Fruit fly (Drosophila melanogaster) whole organism, embryonic: Measurements from ENCODE around the gene SerRS-m.

Source experiments
- Atf-2 ChIP-seq: fragments of 200-800 bp; sonication (Bioruptor generic); optimal IDR thresholded peaks from 2 replicates; lab custom pipeline; 2016; ENCODE audit warnings: missing biosample characterization, missing genetic modification characterization
- BEAF-32 ChIP-seq: fragments of 200-800 bp; sonication (Bioruptor generic); optimal IDR thresholded peaks from 3 replicates; lab custom pipeline; 2017; ENCODE audit warnings: missing biosample characterization, missing genetic modification characterization, mild to moderate bottlenecking, moderate library complexity, missing genetic modification reagents
- CG10267 ChIP-seq: fragments of 200-800 bp; sonication (Bioruptor generic); optimal IDR thresholded peaks from 2 replicates; lab custom pipeline; 2018; ENCODE audit warnings: missing biosample characterization, mild to moderate bottlenecking, missing genetic modification characterization, moderate library complexity
- CG10274 ChIP-seq: fragments of 200-800 bp; sonication (Bioruptor generic); optimal IDR thresholded peaks from 3 replicates; lab custom pipeline; 2017; ENCODE audit warnings: missing biosample characterization, mild to moderate bottlenecking, missing genetic modification characterization
- CG10959 ChIP-seq: fragments of 200-800 bp; sonication (Bioruptor generic); IDR thresholded peaks from 2 replicates; pipeline ENCODE4 v1.3.6; 2022; ENCODE audit warnings: missing biosample characterization, missing genetic modification characterization
- CG13287 ChIP-seq: fragments of 200-800 bp; sonication (Bioruptor generic); IDR thresholded peaks from 2 replicates; pipeline ENCODE4 v1.3.6; 2022; ENCODE audit warnings: missing biosample characterization, missing genetic modification characterization; ENCODE audit not compliant: partially characterized antibody
- CG1602 ChIP-seq: fragments of 200-800 bp; sonication (Bioruptor generic); optimal IDR thresholded peaks from 3 replicates; lab custom pipeline; 2016; ENCODE audit warnings: missing biosample characterization, missing genetic modification characterization
- CG17385 ChIP-seq: fragments of 200-800 bp; sonication (Bioruptor generic); optimal IDR thresholded peaks from 3 replicates; lab custom pipeline; 2018; ENCODE audit warnings: missing biosample characterization, mild to moderate bottlenecking, missing genetic modification characterization
- CG17612 ChIP-seq: fragments of 200-800 bp; sonication (Bioruptor generic); IDR thresholded peaks from 2 replicates; pipeline ENCODE4 v1.3.6; 2022; ENCODE audit warnings: missing biosample characterization, missing genetic modification characterization
- CG18262 ChIP-seq: fragments of 200-800 bp; optimal IDR thresholded peaks from 3 replicates; lab custom pipeline; 2019; ENCODE audit warnings: missing biosample characterization, mild to moderate bottlenecking, missing genetic modification characterization, moderate library complexity
- CG1832 ChIP-seq: fragments of 200-800 bp; sonication (Bioruptor generic); optimal IDR thresholded peaks from 2 replicates; lab custom pipeline; 2017; ENCODE audit warnings: missing biosample characterization, mild to moderate bottlenecking, missing genetic modification characterization, inconsistent platforms
- CG18764 ChIP-seq: fragments of 200-800 bp; sonication (Bioruptor generic); optimal IDR thresholded peaks from 3 replicates; lab custom pipeline; 2016; ENCODE audit warnings: missing biosample characterization, missing genetic modification characterization
- CG2199 ChIP-seq: fragments of 200-800 bp; sonication (Bioruptor generic); IDR thresholded peaks from 3 replicates; pipeline ENCODE4 v1.3.6; 2022; ENCODE audit warnings: missing biosample characterization, missing genetic modification characterization
- CG3281 ChIP-seq: fragments of 200-800 bp; sonication (Bioruptor generic); optimal IDR thresholded peaks from 3 replicates; lab custom pipeline; 2017; ENCODE audit warnings: missing biosample characterization, mild to moderate bottlenecking, missing genetic modification characterization
- CG4617 ChIP-seq: fragments of 200-800 bp; sonication (Bioruptor generic); optimal IDR thresholded peaks from 3 replicates; lab custom pipeline; 2016; ENCODE audit warnings: missing biosample characterization, missing genetic modification characterization, borderline replicate concordance
- CG6254 ChIP-seq: fragments of 200-800 bp; sonication (Bioruptor generic); optimal IDR thresholded peaks from 3 replicates; lab custom pipeline; 2017; ENCODE audit warnings: mild to moderate bottlenecking, missing biosample characterization, missing genetic modification reagents, missing genetic modification characterization
- CG6689 ChIP-seq: fragments of 200-800 bp; sonication (Bioruptor generic); IDR thresholded peaks from 2 replicates; pipeline ENCODE4 v1.3.6; 2022; ENCODE audit warnings: missing biosample characterization, missing genetic modification characterization
- CG6813 ChIP-seq: fragments of 200-800 bp; sonication (Bioruptor generic); optimal IDR thresholded peaks from 2 replicates; lab custom pipeline; 2017; ENCODE audit warnings: missing biosample characterization, missing genetic modification characterization, mild to moderate bottlenecking, moderate library complexity, missing genetic modification reagents
- CG7745 ChIP-seq: fragments of 200-800 bp; sonication (Bioruptor generic); optimal IDR thresholded peaks from 2 replicates; lab custom pipeline; 2018; ENCODE audit warnings: missing biosample characterization, mild to moderate bottlenecking, missing genetic modification characterization, moderate library complexity
- CG7839 ChIP-seq: fragments of 200-800 bp; sonication (Bioruptor generic); optimal IDR thresholded peaks from 3 replicates; lab custom pipeline; 2018; ENCODE audit warnings: missing biosample characterization, mild to moderate bottlenecking, missing genetic modification characterization, moderate library complexity
- CG8924 ChIP-seq: fragments of 200-800 bp; optimal IDR thresholded peaks from 3 replicates; lab custom pipeline; 2019; ENCODE audit warnings: missing biosample characterization, mild to moderate bottlenecking, missing genetic modification characterization, moderate library complexity
- CG8944 ChIP-seq: fragments of 200-800 bp; sonication (Bioruptor generic); optimal IDR thresholded peaks from 3 replicates; lab custom pipeline; 2016; ENCODE audit warnings: missing biosample characterization, missing genetic modification characterization
- CG9437 ChIP-seq: fragments of 200-800 bp; sonication (Bioruptor generic); optimal IDR thresholded peaks from 2 replicates; lab custom pipeline; 2018; ENCODE audit warnings: missing biosample characterization, mild to moderate bottlenecking, missing genetic modification characterization
- CG9817 ChIP-seq: fragments of 200-800 bp; sonication (Bioruptor generic); optimal IDR thresholded peaks from 2 replicates; lab custom pipeline; 2018; ENCODE audit warnings: missing biosample characterization, mild to moderate bottlenecking, missing genetic modification characterization, moderate library complexity
- CTCF ChIP-seq: fragments of 200-800 bp; sonication (Bioruptor generic); optimal IDR thresholded peaks from 2 replicates; lab custom pipeline; 2017; ENCODE audit warnings: missing biosample characterization, mild to moderate bottlenecking, missing genetic modification characterization, moderate library complexity
- CkIIα-i1 ChIP-seq: fragments of 200-800 bp; sonication (Bioruptor generic); IDR thresholded peaks from 2 replicates; pipeline ENCODE4 v1.3.6; 2022; ENCODE audit warnings: missing biosample characterization, missing genetic modification characterization
- CrebB ChIP-seq: fragments of 200-800 bp; sonication (Bioruptor generic); optimal IDR thresholded peaks from 3 replicates; lab custom pipeline; 2018; ENCODE audit warnings: missing biosample characterization, mild to moderate bottlenecking, missing genetic modification characterization
- Gsc ChIP-seq: fragments of 200-800 bp; sonication (Bioruptor generic); IDR thresholded peaks from 2 replicates; pipeline ENCODE4 v1.3.6; 2022; ENCODE audit warnings: missing biosample characterization, missing genetic modification characterization
- H2.0 ChIP-seq: fragments of 200-800 bp; sonication (Bioruptor generic); IDR thresholded peaks from 2 replicates; pipeline ENCODE4 v1.3.6; 2022; ENCODE audit warnings: missing biosample characterization, missing genetic modification characterization
- Hey ChIP-seq: fragments of 200-800 bp; sonication (Bioruptor generic); optimal IDR thresholded peaks from 3 replicates; lab custom pipeline; 2018; ENCODE audit warnings: missing biosample characterization, mild to moderate bottlenecking, missing genetic modification characterization
- Hmr ChIP-seq: fragments of 200-800 bp; sonication (Bioruptor generic); optimal IDR thresholded peaks from 3 replicates; lab custom pipeline; 2017; ENCODE audit warnings: mild to moderate bottlenecking, missing biosample characterization, missing genetic modification reagents, missing genetic modification characterization
- Hmx ChIP-seq: fragments of 200-800 bp; sonication (Bioruptor generic); optimal IDR thresholded peaks from 2 replicates; lab custom pipeline; 2016; ENCODE audit warnings: missing biosample characterization, missing genetic modification characterization
- MTF-1 ChIP-seq: fragments of 200-800 bp; sonication (Bioruptor generic); optimal IDR thresholded peaks from 2 replicates; lab custom pipeline; 2018; ENCODE audit warnings: missing biosample characterization, mild to moderate bottlenecking, missing genetic modification characterization, borderline replicate concordance
- Med ChIP-seq: fragments of 200-800 bp; sonication (Bioruptor generic); peaks from one replicate; lab custom pipeline; 2016; ENCODE audit warnings: missing biosample characterization, missing genetic modification characterization, mild to moderate bottlenecking, inconsistent platforms, moderate library complexity
- NfI ChIP-seq: fragments of 200-800 bp; sonication (Bioruptor generic); optimal IDR thresholded peaks from 3 replicates; lab custom pipeline; 2018; ENCODE audit warnings: missing biosample characterization, mild to moderate bottlenecking, missing genetic modification characterization, moderate library complexity
- Stat92E ChIP-seq, 3 experiments: fragments of >200 bp in 2 of 3; fragments of 200-800 bp in 1 of 3; sonication (Bioruptor generic) in 1 of 3; optimal IDR thresholded peaks; 2 replicates each; lab custom pipeline; 2017 to 2019; ENCODE audit warnings: missing biosample characterization in 3 of 3, missing genetic modification characterization in 3 of 3, mild to moderate bottlenecking in 1 of 3, moderate library complexity in 1 of 3
- Vsx1 ChIP-seq: fragments of 200-800 bp; sonication (Bioruptor generic); optimal IDR thresholded peaks from 2 replicates; lab custom pipeline; 2017; ENCODE audit warnings: missing biosample characterization, mild to moderate bottlenecking, missing genetic modification characterization, missing genetic modification reagents
- az2 ChIP-seq: fragments of 200-800 bp; sonication (Bioruptor generic); optimal IDR thresholded peaks from 3 replicates; lab custom pipeline; 2016; ENCODE audit warnings: missing biosample characterization, missing genetic modification characterization
- bsh ChIP-seq, 2 experiments: fragments of 200-800 bp; sonication (Bioruptor generic); optimal IDR thresholded peaks; 2 replicates each; lab custom pipeline; 2017 to 2018; ENCODE audit warnings: mild to moderate bottlenecking in 2 of 2, missing biosample characterization in 2 of 2, missing genetic modification characterization in 2 of 2, moderate library complexity in 1 of 2
- corto ChIP-seq: fragments of 200-800 bp; sonication (Bioruptor generic); optimal IDR thresholded peaks from 2 replicates; lab custom pipeline; 2016; ENCODE audit warnings: missing biosample characterization, mild to moderate bottlenecking, missing genetic modification characterization, moderate library complexity
- crc ChIP-seq: fragments of 200-800 bp; sonication (Bioruptor generic); optimal IDR thresholded peaks from 2 replicates; lab custom pipeline; 2016; ENCODE audit warnings: missing biosample characterization, missing genetic modification characterization
- da ChIP-seq: fragments of 200-800 bp; sonication (Bioruptor generic); optimal IDR thresholded peaks from 2 replicates; lab custom pipeline; 2016; ENCODE audit warnings: missing biosample characterization, missing genetic modification characterization
- ewg ChIP-seq: fragments of 200-800 bp; sonication (Bioruptor generic); optimal IDR thresholded peaks from 3 replicates; lab custom pipeline; 2017; ENCODE audit warnings: mild to moderate bottlenecking, missing biosample characterization, missing genetic modification reagents, missing genetic modification characterization
- exex ChIP-seq: fragments of 200-800 bp; sonication (Bioruptor generic); optimal IDR thresholded peaks from 4 replicates; lab custom pipeline; 2018; ENCODE audit warnings: missing biosample characterization, mild to moderate bottlenecking, missing genetic modification characterization, moderate library complexity
- gro ChIP-seq: fragments of 200-800 bp; sonication (Bioruptor generic); optimal IDR thresholded peaks from 2 replicates; lab custom pipeline; 2016; ENCODE audit warnings: missing biosample characterization, missing genetic modification characterization
- h ChIP-seq: fragments of >200 bp; optimal IDR thresholded peaks from 2 replicates; lab custom pipeline; 2017
- lola ChIP-seq, 3 experiments: fragments of >200 bp in 2 of 3; fragments of 200-800 bp in 1 of 3; sonication (Bioruptor generic) in 1 of 3; optimal IDR thresholded peaks; 2 replicates each; lab custom pipeline; 2017 to 2019; ENCODE audit warnings: missing biosample characterization in 3 of 3, missing genetic modification characterization in 3 of 3, mild to moderate bottlenecking in 1 of 3, moderate library complexity in 1 of 3
- phol ChIP-seq: fragments of 200-800 bp; sonication (Bioruptor generic); optimal IDR thresholded peaks from 3 replicates; lab custom pipeline; 2018; ENCODE audit warnings: missing biosample characterization, mild to moderate bottlenecking, missing genetic modification characterization, moderate library complexity
- shn ChIP-seq: fragments of 200-800 bp; sonication (Bioruptor generic); optimal IDR thresholded peaks from 3 replicates; lab custom pipeline; 2016; ENCODE audit warnings: missing biosample characterization, missing genetic modification characterization

SerRS-m gene

DNA sequence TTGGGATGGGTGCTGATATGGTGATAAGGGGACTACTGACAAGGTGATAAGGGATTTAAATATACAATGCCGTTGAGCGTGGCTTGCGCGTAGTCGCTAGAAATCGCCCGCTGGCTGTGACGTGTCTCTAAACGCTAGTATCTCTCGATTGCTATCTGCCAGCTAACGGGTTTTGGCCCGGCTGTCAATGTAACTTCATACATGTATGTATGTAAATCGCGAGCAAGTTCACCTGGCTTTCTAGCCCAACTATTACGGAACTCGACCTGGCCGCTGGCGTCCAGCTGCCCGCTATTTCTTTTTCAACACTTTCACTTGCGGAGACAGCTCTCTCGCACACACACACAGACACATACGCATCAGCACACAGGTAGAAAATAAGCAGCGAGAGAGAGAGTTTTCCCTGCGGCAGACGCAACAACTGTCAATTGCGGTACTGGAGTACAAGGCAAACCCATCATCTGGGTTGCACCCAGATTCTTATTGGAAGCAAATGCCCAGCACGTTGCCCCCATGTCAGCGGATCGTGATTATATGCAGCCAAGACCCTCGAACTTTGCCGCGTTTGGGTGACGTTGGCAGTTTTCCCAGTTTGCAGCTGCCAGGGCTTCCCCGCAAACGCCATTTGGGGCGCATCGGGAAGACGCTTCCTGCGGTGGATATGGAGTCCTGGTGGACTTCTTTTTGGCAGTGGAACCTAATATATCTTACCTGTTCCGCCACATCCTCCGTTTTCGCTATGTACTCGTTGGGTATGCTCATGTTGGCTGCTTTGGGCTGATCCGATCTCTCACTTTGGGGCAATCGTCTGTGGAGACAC is 4.9 kb downstream of the SerRS-m start (continued):
- TF ChIP-seq CG7839: no peak
- no peak for TF ChIP-seq CG7745
- TF ChIP-seq bsh (GFP tag; optimal IDR thresholded peaks at IDR 0.05; lab: Kevin White, UChicago): no peak
- TF ChIP-seq CG18764 (GFP tag; lab: Kevin White, UChicago): no peak
- peak; percentile 3 for TF ChIP-seq exex (tag; lab: Kevin White, UChicago)
- TF ChIP-seq lola (GFP tag; optimal IDR thresholded peaks at IDR 0.05; lab: Kevin White, UChicago): no peak
- no peak for TF ChIP-seq CG8924
- TF ChIP-seq shn (GFP tag; lab: Kevin White, UChicago): no peak
- TF ChIP-seq MTF-1: no peak
- no peak for TF ChIP-seq Hmr (GFP tag; lab: Kevin White, UChicago)
- TF ChIP-seq corto (GFP tag; lab: Kevin White, UChicago): no peak
- peak; percentile 3 for TF ChIP-seq Med (GFP tag; lab: Kevin White, UChicago)
- no peak for TF ChIP-seq CG9437 (GFP tag; lab: Kevin White, UChicago)
- no peak for TF ChIP-seq CkIIα-i1 (GFP tag; lab: Robert Waterston, UW)
- no peak for TF ChIP-seq crc
- no peak for TF ChIP-seq CG18262
- no peak for TF ChIP-seq CG2199
- no peak for TF ChIP-seq CG17385 (GFP tag; lab: Kevin White, UChicago)
- TF ChIP-seq NfI (GFP tag; lab: Kevin White, UChicago): no peak
- no peak for TF ChIP-seq h (lab: Kevin White, UChicago)
- TF ChIP-seq CG4617 (GFP tag; lab: Kevin White, UChicago): no peak
- TF ChIP-seq CG6254 (GFP tag; lab: Kevin White, UChicago): no peak
- no peak for TF ChIP-seq Hey
- no peak for TF ChIP-seq Vsx1 (GFP tag; lab: Kevin White, UChicago)
- no peak for TF ChIP-seq CG10267 (tag; lab: Kevin White, UChicago)
- no peak for TF ChIP-seq CG6813 (GFP tag; lab: Kevin White, UChicago)
- no peak for TF ChIP-seq CG10274
- no peak for TF ChIP-seq CG1832
- no peak for TF ChIP-seq da (GFP tag; lab: Kevin White, UChicago)
- TF ChIP-seq Hmx (GFP tag; lab: Kevin White, UChicago): no peak
- no peak for TF ChIP-seq CG10959
- TF ChIP-seq Atf-2 (GFP tag; lab: Kevin White, UChicago): no peak
- no peak for TF ChIP-seq CG1602 (GFP tag; lab: Kevin White, UChicago)
- TF ChIP-seq phol (tag; lab: Kevin White, UChicago): no peak
- TF ChIP-seq CTCF (GFP tag; lab: Kevin White, UChicago): no peak
- no peak for TF ChIP-seq CG6689 (GFP tag; lab: Robert Waterston, UW)
- no peak for TF ChIP-seq CG8944
- TF ChIP-seq gro (GFP tag; lab: Kevin White, UChicago): no peak
- no peak for TF ChIP-seq CG17612 (GFP tag; lab: Robert Waterston, UW)
- no peak for TF ChIP-seq Stat92E (GFP tag; optimal IDR thresholded peaks at IDR 0.05; lab: Kevin White, UChicago)
- no peak for TF ChIP-seq BEAF-32 (GFP tag; lab: Kevin White, UChicago)
- no peak for TF ChIP-seq az2 (GFP tag; lab: Kevin White, UChicago)
- no peak for TF ChIP-seq H2.0
- TF ChIP-seq CrebB (tag; lab: Kevin White, UChicago): no peak
- no peak for TF ChIP-seq CG9817 (tag; lab: Kevin White, UChicago)
- TF ChIP-seq ewg (GFP tag; lab: Kevin White, UChicago): no peak
- TF ChIP-seq CG3281: no peak
- TF ChIP-seq Gsc (GFP tag; lab: Robert Waterston, UW): no peak
- TF ChIP-seq CG13287 (GFP tag; lab: Robert Waterston, UW): no peak
